Worm (Caenorhabditis elegans) whole organism, early embryonic: ENCODE results near the gene mif-1.

Source experiments
- B0310.2 ChIP-seq: sonication (generic microtip); optimal IDR thresholded peaks from 2 replicates; lab custom pipeline; 2016; ENCODE audit warnings: mild to moderate bottlenecking, missing genetic modification characterization, missing compliant biosample characterization
- F13C5.2 ChIP-seq: sonication (generic microtip); optimal IDR thresholded peaks from 2 replicates; lab custom pipeline; 2017; ENCODE audit warnings: mild to moderate bottlenecking, missing genetic modification characterization, inconsistent platforms, missing compliant biosample characterization
- aly-1 ChIP-seq: sonication (generic microtip); optimal IDR thresholded peaks from 2 replicates; lab custom pipeline; 2016; ENCODE audit warnings: missing genetic modification characterization, missing compliant biosample characterization
- ama-1 ChIP-seq: fragments of 150-350 bp; optimal IDR thresholded peaks from 2 replicates; lab custom pipeline; 2014
- ets-7 ChIP-seq: sonication (generic microtip); optimal IDR thresholded peaks from 2 replicates; lab custom pipeline; 2016; ENCODE audit warnings: missing genotype, missing genetic modification characterization, missing compliant biosample characterization
- hmg-4 ChIP-seq: fragments of 200-800 bp; sonication (Bioruptor generic); optimal IDR thresholded peaks from 2 replicates; lab custom pipeline; 2018; ENCODE audit warnings: mild to moderate bottlenecking, missing genetic modification characterization, missing compliant biosample characterization
- pes-1 ChIP-seq: fragments of 200-800 bp; sonication (Bioruptor generic); IDR thresholded peaks from 2 replicates; pipeline ENCODE4 v1.3.6; 2022; ENCODE audit warnings: missing genetic modification reagents, missing genetic modification characterization, missing compliant biosample characterization
- scrt-1 ChIP-seq: fragments of 200-800 bp; sonication (Bioruptor generic); IDR thresholded peaks from 2 replicates; pipeline ENCODE4 v1.3.6; 2022; ENCODE audit warnings: missing genetic modification characterization, missing compliant biosample characterization
- sea-1 ChIP-seq: fragments of 200-800 bp; sonication (Bioruptor generic); conservative IDR thresholded peaks from 2 replicates; pipeline ENCODE4 v1.3.6; 2022; ENCODE audit warnings: missing genetic modification characterization, missing compliant biosample characterization
- tbx-11 ChIP-seq: fragments of 200-800 bp; sonication (Bioruptor generic); IDR thresholded peaks from 2 replicates; pipeline ENCODE4 v1.3.6; 2022; ENCODE audit warnings: missing genetic modification characterization, missing compliant biosample characterization
- tbx-37 ChIP-seq: fragments of 200-800 bp; sonication (Bioruptor generic); conservative IDR thresholded peaks from 2 replicates; pipeline ENCODE4 v1.3.6; 2022; ENCODE audit warnings: missing genetic modification reagents, missing genetic modification characterization, missing compliant biosample characterization
- tra-4 ChIP-seq: sonication (generic microtip); optimal IDR thresholded peaks from 2 replicates; lab custom pipeline; 2017; ENCODE audit warnings: missing genetic modification characterization, missing compliant biosample characterization

DNA sequence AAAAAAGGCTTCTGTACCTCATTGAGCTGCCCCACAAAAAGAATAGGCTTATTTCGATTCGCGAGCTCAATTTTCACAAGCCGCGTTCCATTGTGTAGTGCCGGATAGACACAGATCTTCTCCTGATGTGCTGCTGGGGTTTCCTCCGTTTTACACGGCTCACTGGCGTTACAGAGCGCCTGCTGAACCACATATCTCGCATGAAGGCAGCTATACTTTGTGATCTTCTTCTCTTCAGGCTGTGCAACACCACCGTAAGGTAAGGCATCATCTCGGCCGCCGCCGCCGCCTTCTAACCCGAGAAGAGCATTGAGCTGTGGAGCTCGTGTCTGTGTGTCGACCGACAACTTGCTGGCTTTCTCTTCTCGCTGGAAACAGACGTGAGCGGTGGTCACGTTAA is 5.6 kb downstream of the mif-1 start:
- no peak for TF ChIP-seq sea-1 (GFP tag; lab: Robert Waterston, UW)
- TF ChIP-seq ets-7 (tag; lab: Kevin White, UChicago) = no peak
- TF ChIP-seq pes-1 (GFP tag; lab: Robert Waterston, UW) = no peak
- TF ChIP-seq hmg-4 (GFP tag; lab: Kevin White, UChicago) = no peak
- TF ChIP-seq scrt-1 = no peak
- no peak for TF ChIP-seq tra-4
- no peak for TF ChIP-seq tbx-11 (GFP tag; lab: Robert Waterston, UW)
- no peak for TF ChIP-seq B0310.2 (tag; lab: Kevin White, UChicago)
- TF ChIP-seq F13C5.2 (tag; lab: Kevin White, UChicago) = no peak
- TF ChIP-seq tbx-37 = no peak
- no peak for TF ChIP-seq ama-1 (lab: Kevin White, UChicago)
- no peak for TF ChIP-seq aly-1 (tag; lab: Kevin White, UChicago)
